Worm (Caenorhabditis elegans): ENCODE data around the gene apb-1.

apb-1 gene

DNA sequence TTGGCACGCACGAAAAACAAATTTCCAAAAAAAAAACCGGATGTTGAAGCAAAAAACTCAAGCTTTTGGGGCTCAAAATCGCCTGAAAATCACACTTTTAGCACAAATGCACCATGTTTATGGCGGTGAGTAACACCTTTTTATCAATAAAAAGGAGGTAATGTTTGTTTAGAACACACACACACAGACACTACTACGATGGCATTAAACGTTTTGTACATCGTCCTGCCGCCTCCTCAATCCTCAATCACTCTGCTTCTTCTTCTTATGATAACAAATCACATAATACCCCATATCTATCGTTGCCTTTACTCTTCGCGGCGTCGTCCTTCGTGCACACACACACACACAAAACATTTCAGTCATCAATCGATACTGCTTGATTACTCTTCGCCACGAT, 10.6 kb downstream of the apb-1 start, which contains the start of gene gpa-17 (continued):
- TF ChIP-seq php-3 (GFP tag; IDR thresholded peaks at IDR 0.05) (peak; percentile 32; the same call in 1 of the 2 replicates), jun-1 (tag; optimal IDR thresholded peaks at IDR 0.05) (no peak), lsy-2 (tag; optimal IDR thresholded peaks at IDR 0.05) (no peak), nhr-76 (tag; optimal IDR thresholded peaks at IDR 0.05) (no peak), aly-2 (tag; optimal IDR thresholded peaks at IDR 0.05) (no peak), nhr-41 (GFP tag; IDR thresholded peaks at IDR 0.05) (no peak), hlh-11 (tag; optimal IDR thresholded peaks at IDR 0.05) (peak; percentile 47), mes-2 (tag; optimal IDR thresholded peaks at IDR 0.05; ENCODE audit: poor library complexity, severe bottlenecking) (peak; percentile 15), ceh-82 (tag; optimal IDR thresholded peaks at IDR 0.05) (no peak), spr-3 (GFP tag; optimal IDR thresholded peaks at IDR 0.05) (no peak), tra-1 (GFP tag; IDR thresholded peaks at IDR 0.05) (no peak), aha-1 (tag) (no peak), F10B5.3 (tag; optimal IDR thresholded peaks at IDR 0.05) (no peak), ctbp-1 (GFP tag; IDR thresholded peaks at IDR 0.05) (no peak), ama-1 (optimal IDR thresholded peaks at IDR 0.05) (no peak), cey-2 (tag; optimal IDR thresholded peaks at IDR 0.05; ENCODE audit: borderline replicate concordance, insufficient read depth) (no peak), nhr-28 (tag; optimal IDR thresholded peaks at IDR 0.05) (peak; percentile 73), mxl-2 (GFP tag; conservative IDR thresholded peaks at IDR 0.05) (no peak), fos-1 (tag; optimal IDR thresholded peaks at IDR 0.05) (no peak), nhr-6 (tag; optimal IDR thresholded peaks at IDR 0.05) (peak; percentile 8), ceh-32 (tag; optimal IDR thresholded peaks at IDR 0.05; ENCODE audit: poor library complexity) (no peak), zfp-3 (GFP tag; conservative IDR thresholded peaks at IDR 0.05) (no peak), nhr-11 (tag; optimal IDR thresholded peaks at IDR 0.05) (no peak), ceh-44 (GFP tag; IDR thresholded peaks at IDR 0.05) (no peak), lin-38 (GFP tag; IDR thresholded peaks at IDR 0.05) (no peak), daf-16 (GFP tag; optimal IDR thresholded peaks at IDR 0.05) (no peak), daf-16 (tag; optimal IDR thresholded peaks at IDR 0.05) (peak; percentile 56), lir-3 (tag; optimal IDR thresholded peaks at IDR 0.05) (no peak), nhr-48 (tag; optimal IDR thresholded peaks at IDR 0.05) (no peak), lin-39 (tag; optimal IDR thresholded peaks at IDR 0.05) (no peak), snpc-1.2 (GFP tag; IDR thresholded peaks at IDR 0.05) (no peak), egl-27 (tag; optimal IDR thresholded peaks at IDR 0.05) (no peak), spr-1 (tag; optimal IDR thresholded peaks at IDR 0.05) (no peak), zip-2 (tag; optimal IDR thresholded peaks at IDR 0.05) (no peak), lin-13 (GFP tag; optimal IDR thresholded peaks at IDR 0.05) (no peak), F44E2.7 (GFP tag; IDR thresholded peaks at IDR 0.05) (no peak), D1046.2 (GFP tag; IDR thresholded peaks at IDR 0.05) (no peak), Y48G9A.11 (GFP tag; IDR thresholded peaks at IDR 0.05) (no peak), dmd-6 (GFP tag; IDR thresholded peaks at IDR 0.05) (peak; percentile 40; the same call in 1 of the 2 replicates), T20F7.1 (GFP tag; optimal IDR thresholded peaks at IDR 0.05) (no peak), sdz-12 (GFP tag; optimal IDR thresholded peaks at IDR 0.05) (no peak), dmd-8 (GFP tag; IDR thresholded peaks at IDR 0.05) (no peak), unc-62 (GFP tag; optimal IDR thresholded peaks at IDR 0.05 in 1 of 2) (no peak), unc-62 (tag; optimal IDR thresholded peaks at IDR 0.05) (no peak), arid-1 (GFP tag; conservative IDR thresholded peaks at IDR 0.05) (no peak), zip-11 (GFP tag; IDR thresholded peaks at IDR 0.05) (no peak), dve-1 (tag; optimal IDR thresholded peaks at IDR 0.05; ENCODE audit: insufficient read depth) (peak; percentile 37), ceh-20 (GFP tag; IDR thresholded peaks at IDR 0.05) (no peak), rbr-2 (tag; optimal IDR thresholded peaks at IDR 0.05) (no peak), ZK546.5 (tag; optimal IDR thresholded peaks at IDR 0.05) (no peak)
